Worm (Caenorhabditis elegans) whole organism, mixed stage, embryonic: ENCODE data around the gene T22B7.8.

Source experiments
- M03D4.4 ChIP-seq: sonication (generic microtip); optimal IDR thresholded peaks from 2 replicates; lab custom pipeline; 2017; ENCODE audit warnings: mild to moderate bottlenecking, missing genetic modification characterization, missing compliant biosample characterization
- bed-3 ChIP-seq: fragments of 200-800 bp; sonication (Bioruptor generic); optimal IDR thresholded peaks from 3 replicates; lab custom pipeline; 2018; ENCODE audit warnings: mild to moderate bottlenecking, missing genetic modification characterization, moderate library complexity, missing compliant biosample characterization
- ceh-39 ChIP-seq: fragments of 150-350 bp; optimal IDR thresholded peaks from 2 replicates; lab custom pipeline; 2014; ENCODE audit warnings: missing biosample characterization, missing genetic modification characterization
- ceh-43 ChIP-seq: fragments of 200-800 bp; sonication (Bioruptor generic); optimal IDR thresholded peaks from 2 replicates; lab custom pipeline; 2018; ENCODE audit warnings: mild to moderate bottlenecking, missing genetic modification characterization, moderate library complexity, missing compliant biosample characterization
- ceh-83 ChIP-seq: fragments of 200-800 bp; sonication (Bioruptor generic); optimal IDR thresholded peaks from 2 replicates; lab custom pipeline; 2018; ENCODE audit warnings: mild to moderate bottlenecking, missing genetic modification characterization, missing compliant biosample characterization
- cnd-1 ChIP-seq: fragments of 200-800 bp; sonication (Bioruptor generic); optimal IDR thresholded peaks from 2 replicates; lab custom pipeline; 2018; ENCODE audit warnings: mild to moderate bottlenecking, missing genetic modification characterization, missing compliant biosample characterization
- elt-1 ChIP-seq: sonication (generic microtip); optimal IDR thresholded peaks from 2 replicates; lab custom pipeline; 2017; ENCODE audit warnings: missing genetic modification characterization, mild to moderate bottlenecking, missing compliant biosample characterization, antibody characterized with exemption, moderate library complexity, borderline replicate concordance; ENCODE audit not compliant: insufficient read depth
- elt-3 ChIP-seq: fragments of 150-350 bp; optimal IDR thresholded peaks from 2 replicates; lab custom pipeline; 2014; ENCODE audit warnings: missing biosample characterization, missing genetic modification characterization
- flh-1 ChIP-seq: fragments of 200-800 bp; sonication (Bioruptor generic); optimal IDR thresholded peaks from 2 replicates; lab custom pipeline; 2018; ENCODE audit warnings: mild to moderate bottlenecking, missing genetic modification characterization, moderate library complexity, missing compliant biosample characterization
- ham-2 ChIP-seq: fragments of 200-800 bp; sonication (Bioruptor generic); optimal IDR thresholded peaks from 2 replicates; lab custom pipeline; 2018; ENCODE audit warnings: mild to moderate bottlenecking, missing genetic modification characterization, missing compliant biosample characterization
- hlh-1 ChIP-seq: fragments of 150-350 bp; optimal IDR thresholded peaks from 2 replicates; lab custom pipeline; 2014; ENCODE audit warnings: missing biosample characterization, missing genetic modification reagents, missing genetic modification characterization
- lin-13 ChIP-seq: fragments of 150-350 bp; optimal IDR thresholded peaks from 2 replicates; lab custom pipeline; 2014; ENCODE audit warnings: missing biosample characterization, missing genetic modification characterization
- lin-32 ChIP-seq: fragments of 200-800 bp; sonication (Bioruptor generic); optimal IDR thresholded peaks from 2 replicates; lab custom pipeline; 2018; ENCODE audit warnings: mild to moderate bottlenecking, missing genetic modification characterization, missing compliant biosample characterization
- lsy-2 ChIP-seq: fragments of 150-350 bp; optimal IDR thresholded peaks from 2 replicates; lab custom pipeline; 2014; ENCODE audit warnings: missing biosample characterization, missing genetic modification characterization
- mls-2 ChIP-seq: sonication (generic microtip); optimal IDR thresholded peaks from 2 replicates; lab custom pipeline; 2016; ENCODE audit warnings: mild to moderate bottlenecking, missing genetic modification characterization, moderate library complexity, missing compliant biosample characterization
- nhr-12 ChIP-seq: fragments of 150-350 bp; optimal IDR thresholded peaks from 2 replicates; lab custom pipeline; 2014; ENCODE audit warnings: missing biosample characterization, missing genetic modification characterization
- nhr-2 ChIP-seq: fragments of 150-350 bp; optimal IDR thresholded peaks from 2 replicates; lab custom pipeline; 2014; ENCODE audit warnings: missing biosample characterization, missing genetic modification characterization
- nhr-237 ChIP-seq: fragments of 150-350 bp; optimal IDR thresholded peaks from 2 replicates; lab custom pipeline; 2014; ENCODE audit warnings: missing biosample characterization, missing genetic modification characterization
- nhr-28 ChIP-seq: fragments of 150-350 bp; optimal IDR thresholded peaks from 2 replicates; lab custom pipeline; 2014; ENCODE audit warnings: missing biosample characterization, missing genetic modification characterization
- nhr-76 ChIP-seq: sonication (generic microtip); optimal IDR thresholded peaks from 2 replicates; lab custom pipeline; 2017; ENCODE audit warnings: missing biosample characterization, missing genetic modification characterization
- pha-4 ChIP-seq: fragments of 150-350 bp; optimal IDR thresholded peaks from 2 replicates; lab custom pipeline; 2018; ENCODE audit warnings: missing biosample characterization, missing genetic modification reagents, missing genetic modification characterization
- sem-2 ChIP-seq: fragments of 200-800 bp; sonication (Bioruptor generic); optimal IDR thresholded peaks from 2 replicates; lab custom pipeline; 2018; ENCODE audit warnings: mild to moderate bottlenecking, missing genetic modification characterization, missing compliant biosample characterization
- snpc-4 ChIP-seq: fragments of 150-350 bp; optimal IDR thresholded peaks from 2 replicates; lab custom pipeline; 2014; ENCODE audit warnings: missing biosample characterization, missing genetic modification characterization
- sptf-1 ChIP-seq: sonication (generic microtip); optimal IDR thresholded peaks from 2 replicates; lab custom pipeline; 2017; ENCODE audit warnings: mild to moderate bottlenecking, missing genetic modification characterization, moderate library complexity, missing compliant biosample characterization
- unc-120 ChIP-seq: sonication (generic microtip); optimal IDR thresholded peaks from 2 replicates; lab custom pipeline; 2017; ENCODE audit warnings: missing genetic modification characterization, missing compliant biosample characterization; ENCODE audit not compliant: poor library complexity, severe bottlenecking
- unc-39 ChIP-seq: fragments of 150-350 bp; optimal IDR thresholded peaks from 2 replicates; lab custom pipeline; 2014; ENCODE audit warnings: missing biosample characterization, missing genetic modification characterization
- unc-62 ChIP-seq: fragments of 150-350 bp; optimal IDR thresholded peaks from 2 replicates; lab custom pipeline; 2014; ENCODE audit warnings: missing biosample characterization, missing genetic modification reagents, missing genetic modification characterization
- zip-8 ChIP-seq: fragments of 150-350 bp; optimal IDR thresholded peaks from 2 replicates; lab custom pipeline; 2014; ENCODE audit warnings: missing biosample characterization, missing genetic modification characterization
- ztf-11 ChIP-seq: fragments of 150-350 bp; optimal IDR thresholded peaks from 2 replicates; lab custom pipeline; 2014; ENCODE audit warnings: missing biosample characterization, missing genetic modification characterization

T22B7.8 gene

DNA sequence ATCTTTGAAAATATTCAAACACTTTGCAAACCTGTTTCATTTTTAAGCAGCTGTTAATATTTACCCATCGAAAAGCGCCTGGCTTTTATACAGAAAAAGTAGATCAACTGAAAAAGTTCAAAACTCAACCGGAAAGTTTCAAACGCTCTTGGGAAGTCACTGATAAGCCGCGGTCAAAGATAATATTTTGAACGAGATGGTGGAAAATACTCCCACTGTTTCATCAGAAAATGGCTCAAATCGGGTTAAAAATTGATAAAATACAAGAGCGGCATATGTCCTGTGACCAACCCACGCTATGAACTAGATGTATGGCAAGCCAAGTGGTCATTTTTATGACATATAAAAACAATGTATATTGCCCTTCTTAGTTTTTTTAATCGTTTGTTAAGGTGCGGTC is 32.5 kb upstream of the T22B7.8 start, which contains the start of gene sulp-2:
Gene sulp-2, minus strand, starts transcription at position 107 of the 400 bp plus-strand sequence.
- TF ChIP-seq bed-3 (GFP tag; lab: Kevin White, UChicago) (no peak), cnd-1 (tag; lab: Kevin White, UChicago) (no peak), flh-1 (GFP tag; lab: Kevin White, UChicago) (no peak), elt-1 (tag; lab: Kevin White, UChicago) (no peak)

DNA sequence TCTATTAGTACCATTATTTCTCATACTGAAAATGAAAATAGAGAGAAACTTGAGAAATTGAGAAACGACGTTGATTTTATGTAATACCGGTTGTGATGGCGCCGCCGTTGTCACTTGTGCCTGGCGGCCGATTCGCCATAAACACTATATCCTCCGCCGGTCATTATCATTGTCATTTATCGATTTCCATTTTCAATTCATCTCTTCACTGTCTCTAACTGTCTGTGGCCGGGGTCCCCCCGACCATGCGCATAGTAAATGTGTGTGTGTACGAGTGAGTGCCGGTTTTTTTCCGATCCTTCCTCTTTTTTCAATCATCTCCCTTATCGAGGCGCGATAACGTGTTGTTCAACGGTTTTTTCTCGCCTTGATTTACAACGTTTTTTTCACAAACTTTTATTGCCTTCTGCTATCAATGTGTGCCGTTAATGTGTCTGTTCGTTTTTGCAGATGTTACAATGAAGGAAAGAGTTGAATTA is 28.3 kb upstream of the T22B7.8 start, which contains the start of gene F14D12.1:
Gene F14D12.1, plus strand, starts transcription at position 429 of the 479 bp plus-strand sequence.
- TF ChIP-seq ceh-39 (no peak), nhr-237 (tag; lab: Kevin White, UChicago) (no peak), lsy-2 (no peak), elt-3 (tag; lab: Kevin White, UChicago) (no peak), mls-2 (tag; lab: Kevin White, UChicago) (no peak), bed-3 (GFP tag; lab: Kevin White, UChicago) (no peak), nhr-2 (tag; lab: Kevin White, UChicago) (no peak), flh-1 (GFP tag; lab: Kevin White, UChicago) (no peak), unc-39 (no peak), cnd-1 (tag; lab: Kevin White, UChicago) (no peak), lin-13 (tag; lab: Kevin White, UChicago) (no peak), sptf-1 (tag; lab: Kevin White, UChicago) (no peak), ham-2 (no peak), lin-32 (no peak)
- TF ChIP-seq, all 35 proteins: peak for 0

DNA sequence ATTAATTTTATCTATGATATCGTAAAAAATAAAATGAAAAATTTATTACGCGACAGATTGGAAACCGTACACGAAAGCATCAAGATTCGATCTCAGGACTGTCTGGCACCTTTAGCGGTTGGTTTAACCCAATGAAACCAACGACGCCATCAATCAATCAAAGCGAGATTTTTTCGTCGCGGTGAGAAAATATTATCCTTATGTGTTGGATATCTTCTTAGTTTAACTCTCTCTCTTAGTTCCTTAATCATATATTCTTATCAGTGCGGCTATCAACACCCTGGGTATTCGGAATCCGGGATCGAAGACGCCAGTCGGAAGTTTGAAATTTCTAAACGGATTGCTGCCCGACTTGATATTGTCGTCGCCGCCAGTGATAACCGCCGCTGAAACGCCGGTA is 26.7 kb upstream of the T22B7.8 start:
- TF ChIP-seq unc-120 (no peak), lin-13 (tag; lab: Kevin White, UChicago) (no peak), nhr-12 (tag; lab: Kevin White, UChicago) (no peak), nhr-76 (no peak), ztf-11 (tag; lab: Kevin White, UChicago) (no peak), ham-2 (no peak), sem-2 (no peak), hlh-1 (tag; lab: Kevin White, UChicago) (no peak), lsy-2 (no peak), nhr-2 (tag; lab: Kevin White, UChicago) (no peak), flh-1 (GFP tag; lab: Kevin White, UChicago) (no peak), zip-8 (tag; lab: Kevin White, UChicago) (no peak), bed-3 (GFP tag; lab: Kevin White, UChicago) (no peak), nhr-237 (tag; lab: Kevin White, UChicago) (no peak), unc-39 (no peak)

DNA sequence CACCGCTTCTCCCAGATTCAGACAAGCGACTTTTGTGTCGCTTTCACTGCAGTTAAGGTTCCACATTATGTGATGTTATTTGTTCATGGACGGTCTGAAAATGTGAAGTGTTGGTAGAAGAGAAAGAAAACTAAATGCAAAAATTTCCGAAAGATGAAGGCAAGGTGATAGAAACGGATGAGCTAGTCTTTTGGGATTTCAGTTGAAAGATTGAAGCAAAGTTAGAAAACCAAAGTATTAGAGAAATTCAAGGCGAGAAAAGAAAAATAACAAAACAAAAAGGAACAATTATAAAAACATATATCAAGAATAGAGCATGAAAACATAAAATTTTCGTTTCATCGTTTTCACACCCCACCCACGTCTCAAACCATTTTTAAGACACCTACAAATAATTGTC is 20.6 kb upstream of the T22B7.8 start, which contains the start of gene octr-1:
Gene octr-1, minus strand, starts transcription at position 101 of the 400 bp plus-strand sequence.
- TF ChIP-seq ceh-43 (no peak), zip-8 (tag; lab: Kevin White, UChicago) (no peak), lsy-2 (no peak), unc-39 (no peak)

DNA sequence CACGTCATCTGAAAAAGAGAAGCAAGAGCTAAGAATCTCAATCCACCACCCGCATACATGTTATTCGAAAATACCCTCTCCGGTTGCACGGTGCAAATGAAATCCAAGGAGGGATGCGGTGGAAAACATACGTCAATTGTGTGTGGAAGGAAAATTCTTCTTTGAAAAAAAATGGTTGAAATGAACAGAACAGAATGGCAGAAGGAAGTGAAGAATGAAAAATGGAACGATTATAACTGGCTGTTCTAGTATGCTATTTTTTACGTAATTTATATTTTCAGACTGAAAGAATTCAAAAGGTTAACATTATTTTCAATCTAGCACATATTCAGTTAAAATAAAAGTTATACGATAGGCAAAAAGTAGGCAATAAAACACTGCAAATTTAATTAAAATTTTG is 15.7 kb upstream of the T22B7.8 start:
- TF ChIP-seq lin-32 (no peak), pha-4 (tag; lab: Kevin White, UChicago) (no peak), unc-62 (no peak), flh-1 (GFP tag; lab: Kevin White, UChicago) (no peak), nhr-28 (tag; lab: Kevin White, UChicago) (no peak), nhr-76 (no peak), nhr-237 (tag; lab: Kevin White, UChicago) (no peak), unc-39 (no peak), M03D4.4 (no peak), elt-1 (tag; lab: Kevin White, UChicago) (no peak)

DNA sequence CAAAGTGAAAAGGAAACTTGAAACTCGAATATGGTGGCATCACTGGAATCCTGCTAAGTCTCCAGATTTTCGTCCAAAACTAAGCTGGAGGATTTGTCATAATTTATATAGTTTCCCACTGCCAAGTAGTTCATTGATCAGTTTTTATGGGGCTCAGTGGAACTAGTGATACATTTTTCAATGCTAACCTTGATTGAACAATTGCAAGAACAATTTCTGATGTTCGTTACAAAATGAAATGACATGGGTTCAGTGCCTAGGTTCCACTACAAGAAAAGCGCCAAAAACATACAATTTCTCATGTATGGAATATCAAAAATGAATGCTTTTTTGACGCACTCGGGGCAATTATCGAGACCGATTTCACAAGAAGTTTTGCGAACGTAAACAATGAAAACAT is 9.9 kb upstream of the T22B7.8 start:
- TF ChIP-seq elt-3 (tag; lab: Kevin White, UChicago): no peak
- no peak for TF ChIP-seq snpc-4 (tag; lab: Kevin White, UChicago)
- no peak for TF ChIP-seq hlh-1 (tag; lab: Kevin White, UChicago)
- TF ChIP-seq nhr-237 (tag; lab: Kevin White, UChicago): no peak
- TF ChIP-seq unc-39: no peak
- no peak for TF ChIP-seq lsy-2
- no peak for TF ChIP-seq ceh-83 (GFP tag; lab: Kevin White, UChicago)
- TF ChIP-seq, all 35 proteins: peak for 0
